Fruit fly (Drosophila melanogaster) whole organism, wandering third instar larva: Measurements from ENCODE around the gene CG42788.

ENCODE experiments used
- CG32264 ChIP-seq: fragments of 200-800 bp; sonication (Bioruptor generic); optimal IDR thresholded peaks from 2 replicates; lab custom pipeline; 2016; ENCODE audit warnings: missing biosample characterization, missing genetic modification characterization
- CG9705 ChIP-seq: fragments of 200-800 bp; sonication (Bioruptor generic); optimal IDR thresholded peaks from 2 replicates; lab custom pipeline; 2018; ENCODE audit warnings: missing biosample characterization, mild to moderate bottlenecking, missing genetic modification characterization
- HLH106 ChIP-seq: fragments of 200-800 bp; optimal IDR thresholded peaks from 3 replicates; lab custom pipeline; 2019; ENCODE audit warnings: missing biosample characterization, mild to moderate bottlenecking, missing genetic modification characterization, moderate library complexity
- Hr78 ChIP-seq: fragments of >200 bp; optimal IDR thresholded peaks from 2 replicates; lab custom pipeline; 2017; ENCODE audit warnings: missing biosample characterization, missing genetic modification characterization
- Myc ChIP-seq: fragments of >200 bp; optimal IDR thresholded peaks from 2 replicates; lab custom pipeline; 2017
- Vsx2 ChIP-seq: fragments of 200-300, 225-300 bp; sonication (Bioruptor generic); optimal IDR thresholded peaks from 2 replicates; lab custom pipeline; 2018; ENCODE audit warnings: missing biosample characterization, missing genetic modification characterization; ENCODE audit not compliant: partially characterized antibody
- br ChIP-seq: fragments of 200-800 bp; sonication (Bioruptor generic); optimal IDR thresholded peaks from 2 replicates; lab custom pipeline; 2016; ENCODE audit warnings: missing biosample characterization, missing genetic modification characterization
- dl ChIP-seq, 2 experiments: fragments of 175-275, 200-275 bp in 1 of 2; fragments of 200-275 bp in 1 of 2; sonication (Bioruptor generic); optimal IDR thresholded peaks; lab custom pipeline; 2018; ENCODE audit warnings: mild to moderate bottlenecking in 2 of 2, missing biosample characterization in 2 of 2, missing genetic modification characterization in 2 of 2, moderate library complexity in 2 of 2; ENCODE audit not compliant: partially characterized antibody in 2 of 2, insufficient read depth in 1 of 2
- dmrt93B ChIP-seq: fragments of 200-800 bp; sonication (Bioruptor generic); optimal IDR thresholded peaks from 2 replicates; lab custom pipeline; 2018; ENCODE audit warnings: missing biosample characterization, mild to moderate bottlenecking, missing genetic modification characterization
- ey ChIP-seq: fragments of 200-800 bp; sonication (Bioruptor generic); optimal IDR thresholded peaks from 2 replicates; lab custom pipeline; 2016; ENCODE audit warnings: missing biosample characterization, missing genetic modification characterization
- jim ChIP-seq: fragments of 175-275, 200-325 bp; sonication (Bioruptor generic); optimal IDR thresholded peaks from 2 replicates; lab custom pipeline; 2016; ENCODE audit warnings: missing biosample characterization, mild to moderate bottlenecking, missing genetic modification characterization
- psq ChIP-seq: fragments of 200-800 bp; sonication (Bioruptor generic); optimal IDR thresholded peaks from 3 replicates; lab custom pipeline; 2017; ENCODE audit warnings: missing biosample characterization, mild to moderate bottlenecking, missing genetic modification characterization, moderate library complexity
- rgr ChIP-seq: fragments of 200-800 bp; sonication (Bioruptor generic); optimal IDR thresholded peaks from 3 replicates; lab custom pipeline; 2016; ENCODE audit warnings: missing biosample characterization, mild to moderate bottlenecking, missing genetic modification characterization
- usp ChIP-seq: fragments of >200 bp; optimal IDR thresholded peaks from 2 replicates; lab custom pipeline; 2017; ENCODE audit warnings: missing biosample characterization, missing genetic modification characterization

DNA sequence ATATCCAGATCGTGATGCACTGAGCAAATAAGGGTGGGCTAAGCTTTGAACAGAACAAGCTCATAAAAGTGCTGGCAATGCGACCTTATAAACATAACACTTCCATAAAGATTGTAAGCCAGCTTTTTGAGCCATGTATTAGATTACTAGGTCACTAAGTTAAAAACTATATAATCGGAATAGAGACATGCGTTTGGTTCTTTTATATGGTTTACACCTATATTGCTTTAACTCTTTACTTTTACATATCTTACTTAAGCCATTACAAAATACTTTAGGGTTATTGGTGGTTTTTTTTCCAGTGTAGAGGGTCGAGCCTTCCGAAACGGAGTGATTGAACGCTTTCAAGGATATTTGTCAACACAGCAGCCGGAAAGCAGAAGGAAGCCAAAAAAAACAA is 39.4 kb downstream of the CG42788 start:
- TF ChIP-seq usp (GFP tag; lab: Kevin White, UChicago), result no peak
- TF ChIP-seq Vsx2 (GFP tag; lab: Kevin White, UChicago), result no peak
- peak; percentile 73 for TF ChIP-seq ey (GFP tag; lab: Kevin White, UChicago)
- no peak for TF ChIP-seq Hr78 (GFP tag; lab: Kevin White, UChicago)
- no peak for TF ChIP-seq jim (GFP tag; lab: Kevin White, UChicago)
- TF ChIP-seq psq (GFP tag; lab: Kevin White, UChicago), result peak; percentile 40
- peak; percentile 58 for TF ChIP-seq dmrt93B (GFP tag; lab: Kevin White, UChicago)
- TF ChIP-seq Myc (lab: Kevin White, UChicago), result no peak
- peak; percentile 80 for TF ChIP-seq HLH106
- TF ChIP-seq rgr (GFP tag; lab: Kevin White, UChicago), result peak; percentile 63
- no peak for TF ChIP-seq dl (GFP tag; optimal IDR thresholded peaks at IDR 0.05; lab: Kevin White, UChicago; ENCODE audit: insufficient read depth in 1 of 2, partially characterized antibody in 2 of 2)
- peak; percentile 49 for TF ChIP-seq br (GFP tag; lab: Kevin White, UChicago)
- peak; percentile 27 for TF ChIP-seq CG32264 (GFP tag; lab: Kevin White, UChicago)
- TF ChIP-seq CG9705, result peak; percentile 63
